Worm (Caenorhabditis elegans) whole organism, midembryonic: Measurements from ENCODE around the gene dnj-11.
"Not testable (repeated sequence)": the region's sequence is repeated elsewhere in the genome, so short reads cannot be mapped to it uniquely, and the experiment has no call there.

Source experiments
- T22C8.4 ChIP-seq: fragments of 200-800 bp; sonication (Bioruptor generic); IDR thresholded peaks from 2 replicates; pipeline ENCODE4 v1.3.6; 2022; ENCODE audit warnings: missing genetic modification characterization, missing compliant biosample characterization
- cog-1 ChIP-seq: sonication (generic microtip); optimal IDR thresholded peaks from 2 replicates; lab custom pipeline; 2016; ENCODE audit warnings: missing genetic modification characterization, missing compliant biosample characterization
- flt-1 ChIP-seq: fragments of 200-800 bp; sonication (Bioruptor generic); IDR thresholded peaks from 2 replicates; pipeline ENCODE4 v1.3.6; 2022; ENCODE audit warnings: missing genetic modification characterization, missing compliant biosample characterization
- klf-2 ChIP-seq: fragments of 200-800 bp; sonication (Bioruptor generic); conservative IDR thresholded peaks from 2 replicates; pipeline ENCODE4 v1.3.6; 2022; ENCODE audit warnings: missing genetic modification reagents, missing genetic modification characterization, missing compliant biosample characterization
- med-1 ChIP-seq: sonication (generic microtip); optimal IDR thresholded peaks from 2 replicates; lab custom pipeline; 2017; ENCODE audit warnings: missing genetic modification characterization, mild to moderate bottlenecking, missing compliant biosample characterization, antibody characterized with exemption, missing genetic modification reagents; ENCODE audit not compliant: insufficient read depth
- ref-1 ChIP-seq: fragments of 200-800 bp; sonication (Bioruptor generic); conservative IDR thresholded peaks from 2 replicates; pipeline ENCODE4 v1.3.6; 2022; ENCODE audit warnings: missing genetic modification reagents, missing genetic modification characterization, missing compliant biosample characterization
- tab-1 ChIP-seq: fragments of 200-800 bp; sonication (Bioruptor generic); IDR thresholded peaks from 2 replicates; pipeline ENCODE4 v1.3.6; 2022; ENCODE audit warnings: missing genetic modification characterization, missing compliant biosample characterization
- ztf-23 ChIP-seq: fragments of 200-800 bp; sonication (Bioruptor generic); IDR thresholded peaks from 2 replicates; pipeline ENCODE4 v1.3.6; 2022; ENCODE audit warnings: missing genetic modification reagents, missing genetic modification characterization, missing compliant biosample characterization
- ztf-29 ChIP-seq: fragments of 200-800 bp; sonication (Bioruptor generic); IDR thresholded peaks from 2 replicates; pipeline ENCODE4 v1.3.6; 2022; ENCODE audit warnings: missing genetic modification reagents, missing genetic modification characterization, missing compliant biosample characterization

Gene dnj-11

ce11 chrIV:6598740-6599139, 13.1 kb downstream of the dnj-11 start, which contains the start of gene nspb-5:
Gene nspb-5, plus strand, starts transcription at chrIV:6599040.
- TF ChIP-seq med-1 (GFP tag; lab: Kevin White, UChicago); flt-1; ref-1 (GFP tag; lab: Robert Waterston, UW): not testable (repeated sequence)

DNA sequence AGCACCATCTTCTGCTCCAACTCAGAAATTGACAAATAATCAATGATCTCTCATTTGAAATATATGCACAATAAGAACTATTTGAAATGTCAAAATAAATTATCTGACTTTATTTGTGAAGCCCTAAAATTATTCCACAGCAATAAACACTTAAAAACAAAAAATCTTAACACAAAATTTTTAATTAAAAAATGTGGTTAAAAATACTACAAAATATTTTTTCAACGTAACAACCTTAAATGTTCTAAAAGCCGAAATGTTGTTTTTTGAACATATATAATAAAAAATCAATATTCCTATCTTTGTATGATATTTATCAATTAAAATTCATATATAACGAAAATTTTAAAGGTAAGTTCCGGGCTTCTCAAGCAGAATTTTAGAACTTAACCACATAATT, 13.8 kb downstream of the dnj-11 start, which contains the start of gene F38A5.8:
F38A5.8 (plus strand) TSS at position 301 of the 400 bp plus-strand sequence.
- TF ChIP-seq flt-1 = no peak
- no peak for TF ChIP-seq klf-2 (GFP tag; lab: Robert Waterston, UW)
- TF ChIP-seq cog-1 (tag; lab: Kevin White, UChicago) = no peak
- TF ChIP-seq ref-1 (GFP tag; lab: Robert Waterston, UW) = no peak
- TF ChIP-seq T22C8.4 (GFP tag; lab: Robert Waterston, UW) = no peak
- no peak for TF ChIP-seq tab-1
- TF ChIP-seq ztf-23 = no peak
- no peak for TF ChIP-seq ztf-29
- no peak for TF ChIP-seq med-1 (GFP tag; lab: Kevin White, UChicago)

DNA sequence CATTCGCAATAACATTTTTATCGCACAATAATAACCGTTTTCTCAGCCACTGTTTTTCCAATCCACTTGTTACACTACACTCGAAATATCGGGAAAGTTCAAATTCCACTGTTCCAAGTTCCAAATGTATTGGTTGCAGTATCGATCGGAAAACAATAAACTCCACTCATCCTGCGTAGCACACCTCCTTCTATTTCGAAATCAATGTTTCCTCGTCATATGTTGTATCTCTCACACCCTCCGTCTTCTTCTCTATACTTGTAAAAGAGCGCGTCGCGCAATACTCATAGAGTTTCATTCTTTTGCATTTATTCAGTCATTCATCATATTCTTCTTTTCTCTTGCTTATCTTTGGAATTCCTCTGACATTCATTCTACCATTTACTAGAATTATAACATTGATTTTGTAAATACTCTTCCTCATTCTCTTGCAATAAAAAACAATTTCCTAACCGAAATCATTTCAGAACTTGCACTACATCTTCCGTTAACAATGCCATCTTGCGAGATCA, 15.6 kb downstream of the dnj-11 start, which contains the start of gene sup-36:
sup-36 (plus strand) TSS at position 462 of the 512 bp plus-strand sequence.
- TF ChIP-seq ztf-29 (no peak), T22C8.4 (GFP tag; lab: Robert Waterston, UW) (peak; percentile 49), tab-1 (no peak), med-1 (GFP tag; lab: Kevin White, UChicago) (no peak)

DNA sequence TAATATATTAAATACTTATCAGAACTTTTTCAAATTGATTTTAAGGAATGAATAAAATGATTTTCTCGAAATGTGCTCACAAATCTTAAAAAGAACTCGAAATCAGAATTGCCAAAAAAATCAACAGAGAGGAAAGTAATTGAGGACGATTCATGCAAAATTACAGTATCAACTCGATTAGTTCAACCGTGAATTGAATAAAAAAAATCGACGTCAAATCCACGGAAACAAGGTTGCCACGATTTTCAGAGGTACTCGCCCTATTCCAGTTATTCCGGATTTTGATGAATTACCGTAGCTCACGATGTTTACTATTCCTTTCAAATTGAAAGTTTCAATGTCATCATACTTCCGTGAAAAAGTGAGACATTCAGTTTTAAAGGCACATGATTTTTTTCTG, 16.7 kb downstream of the dnj-11 start, which contains the start of gene F15B10.3:
F15B10.3 (plus strand) TSS at position 301 of the 400 bp plus-strand sequence.
- TF ChIP-seq flt-1 = no peak
- no peak for TF ChIP-seq ztf-23
- no peak for TF ChIP-seq med-1 (GFP tag; lab: Kevin White, UChicago)
- no peak for TF ChIP-seq ref-1 (GFP tag; lab: Robert Waterston, UW)
- no peak for TF ChIP-seq klf-2 (GFP tag; lab: Robert Waterston, UW)
- TF ChIP-seq tab-1 = no peak
- TF ChIP-seq T22C8.4 (GFP tag; lab: Robert Waterston, UW) = no peak
- no peak for TF ChIP-seq cog-1 (tag; lab: Kevin White, UChicago)
- no peak for TF ChIP-seq ztf-29

DNA sequence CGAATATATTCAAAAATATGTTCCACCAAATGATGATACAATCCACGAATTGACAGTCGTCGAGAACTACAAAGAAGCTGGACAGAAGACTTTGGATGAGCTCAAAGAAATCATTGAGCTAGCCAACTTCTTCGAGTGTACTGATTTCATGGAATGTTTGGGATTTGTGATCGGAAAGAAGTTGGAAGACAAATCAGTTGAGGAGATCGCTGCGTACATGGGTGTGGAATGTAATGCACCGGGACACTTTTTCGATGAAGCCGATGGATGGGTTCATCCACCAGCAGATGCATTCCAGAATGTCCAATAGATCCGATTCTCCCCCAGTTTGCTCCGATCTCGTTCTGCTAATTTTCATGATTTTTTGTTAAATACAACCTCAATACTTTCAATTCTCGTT, 17.9 kb downstream of the dnj-11 start:
- TF ChIP-seq ztf-29 = no peak
- TF ChIP-seq ref-1 (GFP tag; lab: Robert Waterston, UW) = no peak
- TF ChIP-seq flt-1 = no peak
- no peak for TF ChIP-seq med-1 (GFP tag; lab: Kevin White, UChicago)
- TF ChIP-seq ztf-23 = no peak
- TF ChIP-seq tab-1 = no peak
- no peak for TF ChIP-seq cog-1 (tag; lab: Kevin White, UChicago)
- TF ChIP-seq klf-2 (GFP tag; lab: Robert Waterston, UW) = no peak

ce11 chrIV:6605863-6606262, 20.2 kb downstream of the dnj-11 start, which contains the start of gene nstp-2:
Gene nstp-2, minus strand, starts transcription at chrIV:6606188.
- TF ChIP-seq klf-2 (GFP tag; lab: Robert Waterston, UW) = no peak

DNA sequence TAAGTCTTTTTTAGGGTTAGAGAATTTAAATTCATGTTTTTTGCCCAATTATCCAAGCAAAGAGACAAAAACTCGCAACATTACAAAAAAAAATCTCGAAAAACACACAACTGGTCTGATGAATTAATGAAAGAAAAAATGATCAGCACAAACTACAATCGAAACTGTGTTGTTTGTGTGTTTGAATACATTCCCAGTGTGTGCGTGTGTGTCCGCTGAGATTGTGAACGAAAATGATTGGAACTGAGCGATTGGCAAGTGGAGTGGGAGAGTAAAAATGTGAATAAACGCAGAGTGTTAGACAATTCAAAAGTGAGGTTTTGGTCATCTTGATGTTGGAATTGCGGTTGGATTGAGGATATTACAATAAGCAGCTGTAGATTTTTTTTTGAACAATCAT, 20.9 kb downstream of the dnj-11 start:
- no peak for TF ChIP-seq med-1 (GFP tag; lab: Kevin White, UChicago)
- TF ChIP-seq ztf-23 = no peak
- TF ChIP-seq cog-1 (tag; lab: Kevin White, UChicago) = no peak
- no peak for TF ChIP-seq T22C8.4 (GFP tag; lab: Robert Waterston, UW)
- TF ChIP-seq ztf-29 = no peak
- no peak for TF ChIP-seq flt-1
- no peak for TF ChIP-seq ref-1 (GFP tag; lab: Robert Waterston, UW)
- TF ChIP-seq tab-1 = no peak
- TF ChIP-seq klf-2 (GFP tag; lab: Robert Waterston, UW) = no peak

DNA sequence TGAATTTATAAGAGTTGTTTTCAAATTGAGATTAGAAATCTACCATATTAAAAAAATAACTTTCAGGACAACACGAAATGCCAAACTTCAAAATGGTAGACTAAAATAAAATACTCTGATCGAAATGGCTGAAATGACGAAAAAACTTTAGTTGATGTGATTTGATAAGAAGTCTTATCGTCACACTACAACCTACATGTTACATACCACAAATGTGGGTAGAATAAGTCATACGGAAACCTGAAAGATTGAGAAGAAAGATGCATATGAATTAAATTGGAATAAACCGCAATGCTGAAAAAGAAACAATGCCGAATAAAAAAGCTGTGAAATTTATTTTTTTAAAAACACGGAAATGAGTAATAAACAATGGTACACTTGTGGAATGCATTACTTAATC, 21.4 kb downstream of the dnj-11 start:
- no peak for TF ChIP-seq tab-1
- no peak for TF ChIP-seq cog-1 (tag; lab: Kevin White, UChicago)

DNA sequence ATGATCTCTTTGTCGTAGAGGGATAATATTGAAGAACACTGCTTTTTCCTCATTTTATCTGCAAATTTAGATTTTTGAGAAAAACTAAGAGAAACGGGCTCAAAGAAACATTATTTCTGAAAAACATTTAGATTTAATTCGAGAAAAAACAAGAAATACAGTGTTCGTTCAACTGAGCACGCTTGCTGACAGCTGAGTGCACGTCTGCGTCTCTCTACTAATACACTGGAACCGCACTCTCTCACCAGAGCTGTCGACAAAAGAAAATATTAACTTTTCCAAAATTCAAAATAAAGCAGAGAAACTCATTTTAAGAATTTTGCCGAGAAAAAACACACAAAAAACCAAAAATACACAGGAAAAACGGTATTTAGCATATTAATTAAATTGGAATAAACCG, 27.6 kb downstream of the dnj-11 start, which contains the start of gene drh-1:
drh-1 (minus strand) TSS at position 58 of the 400 bp plus-strand sequence.
- no peak for TF ChIP-seq T22C8.4 (GFP tag; lab: Robert Waterston, UW)
- TF ChIP-seq ref-1 (GFP tag; lab: Robert Waterston, UW) = no peak
- no peak for TF ChIP-seq flt-1
- TF ChIP-seq tab-1 = no peak
- no peak for TF ChIP-seq med-1 (GFP tag; lab: Kevin White, UChicago)
- TF ChIP-seq klf-2 (GFP tag; lab: Robert Waterston, UW) = no peak
- no peak for TF ChIP-seq ztf-23
- no peak for TF ChIP-seq ztf-29
- no peak for TF ChIP-seq cog-1 (tag; lab: Kevin White, UChicago)

DNA sequence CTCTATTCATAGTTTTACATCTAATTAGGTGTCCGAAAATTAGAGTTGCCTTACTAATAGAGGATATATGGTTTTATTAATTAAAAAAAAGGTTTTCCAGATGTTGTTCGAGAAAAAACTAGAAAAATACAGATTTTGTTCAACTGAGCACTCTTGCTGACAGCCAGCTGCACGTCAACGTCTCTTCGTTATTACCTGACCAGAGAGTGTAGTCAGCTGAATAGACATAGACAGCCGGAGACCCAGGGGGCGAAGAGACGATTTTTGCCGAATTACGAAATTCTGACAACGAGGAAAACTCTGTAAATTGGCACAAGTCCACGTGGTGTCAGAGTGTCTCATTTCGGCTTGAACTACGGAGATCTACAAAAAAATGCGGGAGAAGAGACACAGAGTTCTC, 32.9 kb downstream of the dnj-11 start:
- TF ChIP-seq ztf-23 = no peak
- no peak for TF ChIP-seq med-1 (GFP tag; lab: Kevin White, UChicago)
- no peak for TF ChIP-seq ref-1 (GFP tag; lab: Robert Waterston, UW)
- TF ChIP-seq flt-1 = no peak
- no peak for TF ChIP-seq cog-1 (tag; lab: Kevin White, UChicago)
- no peak for TF ChIP-seq ztf-29
- no peak for TF ChIP-seq klf-2 (GFP tag; lab: Robert Waterston, UW)
- TF ChIP-seq tab-1 = no peak
- no peak for TF ChIP-seq T22C8.4 (GFP tag; lab: Robert Waterston, UW)

DNA sequence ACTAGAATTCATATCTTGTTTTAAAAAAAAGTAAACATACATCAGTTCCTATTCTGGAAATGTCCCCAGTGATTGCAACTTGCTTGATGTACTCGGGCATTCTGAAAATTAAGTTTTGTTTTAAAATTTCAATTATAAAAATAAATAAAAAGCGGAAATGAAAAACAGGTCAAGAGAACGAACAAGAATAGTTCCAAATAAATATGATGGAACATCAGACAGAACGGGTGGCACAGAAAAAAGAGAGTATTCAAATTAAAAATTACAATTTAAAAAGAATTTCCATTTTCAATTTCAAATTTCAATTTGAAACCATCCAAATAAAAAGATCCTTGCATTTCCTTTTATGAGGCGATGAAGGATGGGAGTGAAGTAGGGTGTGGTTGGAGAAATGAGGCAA, 35.6 kb downstream of the dnj-11 start, which contains the start of gene C01B10.3:
C01B10.3 (minus strand) TSS at position 101 of the 400 bp plus-strand sequence.
- TF ChIP-seq cog-1 (tag; lab: Kevin White, UChicago) (no peak), ztf-23 (no peak), ref-1 (GFP tag; lab: Robert Waterston, UW) (no peak), T22C8.4 (GFP tag; lab: Robert Waterston, UW) (no peak), tab-1 (no peak), med-1 (GFP tag; lab: Kevin White, UChicago) (no peak), flt-1 (no peak), ztf-29 (no peak), klf-2 (GFP tag; lab: Robert Waterston, UW) (no peak)
